Worm (Caenorhabditis elegans) whole organism, L2 larva: Measurements from ENCODE around the gene F59G1.8.

Source experiments
- C34F6.9 ChIP-seq: fragments of 150-350 bp; optimal IDR thresholded peaks from 2 replicates; lab custom pipeline; 2014; ENCODE audit warnings: missing biosample characterization, missing genetic modification characterization
- R02D3.7 ChIP-seq: fragments of 150-350 bp; optimal IDR thresholded peaks from 2 replicates; lab custom pipeline; 2014; ENCODE audit warnings: missing biosample characterization, missing genetic modification characterization
- Y55F3AM.14 ChIP-seq: fragments of 200-800 bp; sonication (Bioruptor generic); optimal IDR thresholded peaks from 2 replicates; lab custom pipeline; 2018; ENCODE audit warnings: mild to moderate bottlenecking, missing genetic modification characterization, missing compliant biosample characterization
- ZK546.5 ChIP-seq: sonication (generic microtip); optimal IDR thresholded peaks from 2 replicates; lab custom pipeline; 2017; ENCODE audit warnings: missing biosample characterization, missing genetic modification characterization
- alr-1 ChIP-seq: fragments of 150-350 bp; optimal IDR thresholded peaks from 2 replicates; lab custom pipeline; 2014; ENCODE audit warnings: missing biosample characterization, missing genetic modification characterization
- aly-2 ChIP-seq: fragments of 150-350 bp; optimal IDR thresholded peaks from 2 replicates; lab custom pipeline; 2014; ENCODE audit warnings: missing biosample characterization, missing genetic modification characterization
- ama-1 ChIP-seq: fragments of 150-350 bp; optimal IDR thresholded peaks from 2 replicates; lab custom pipeline; 2018; ENCODE audit warnings: inconsistent platforms
- ceh-16 ChIP-seq: fragments of 150-350 bp; optimal IDR thresholded peaks from 2 replicates; lab custom pipeline; 2014; ENCODE audit warnings: missing biosample characterization, missing genetic modification characterization
- ceh-82 ChIP-seq: fragments of 150-350 bp; optimal IDR thresholded peaks from 2 replicates; lab custom pipeline; 2014; ENCODE audit warnings: missing biosample characterization, missing genetic modification characterization
- crh-2 ChIP-seq: sonication (generic microtip); optimal IDR thresholded peaks from 2 replicates; lab custom pipeline; 2017; ENCODE audit warnings: missing biosample characterization, missing genetic modification characterization
- egl-27 ChIP-seq: sonication (generic microtip); optimal IDR thresholded peaks from 3 replicates; lab custom pipeline; 2017; ENCODE audit warnings: missing biosample characterization, missing genetic modification reagents, missing genetic modification characterization
- elt-1 ChIP-seq: fragments of 150-350 bp; optimal IDR thresholded peaks from 2 replicates; lab custom pipeline; 2014; ENCODE audit warnings: missing biosample characterization, missing genetic modification characterization
- elt-3 ChIP-seq: sonication (generic microtip); optimal IDR thresholded peaks from 2 replicates; lab custom pipeline; 2017; ENCODE audit warnings: missing biosample characterization, missing genetic modification characterization
- fos-1 ChIP-seq: fragments of 150-350 bp; optimal IDR thresholded peaks from 2 replicates; lab custom pipeline; 2014; ENCODE audit warnings: missing biosample characterization, missing genetic modification characterization
- gmeb-1 ChIP-seq: fragments of 150-350 bp; optimal IDR thresholded peaks from 2 replicates; lab custom pipeline; 2014; ENCODE audit warnings: missing biosample characterization, missing genetic modification characterization
- lin-11 ChIP-seq: fragments of 150-350 bp; sonication (generic microtip); optimal IDR thresholded peaks from 2 replicates; lab custom pipeline; 2014; ENCODE audit warnings: missing biosample characterization, missing genetic modification characterization, inconsistent platforms, mixed read lengths
- lsy-2 ChIP-seq, 2 experiments: fragments of 150-350 bp in 1 of 2; sonication (generic microtip) in 1 of 2; optimal IDR thresholded peaks; 2 replicates each; lab custom pipeline; 2014 to 2017; ENCODE audit warnings: missing biosample characterization in 2 of 2, missing genetic modification characterization in 2 of 2
- mdl-1 ChIP-seq, 2 experiments: fragments of 150-350 bp in 1 of 2; sonication (generic microtip) in 1 of 2; optimal IDR thresholded peaks; 2 replicates each; lab custom pipeline; 2017; ENCODE audit warnings: missing biosample characterization in 2 of 2, missing genetic modification characterization in 2 of 2
- nhr-10 ChIP-seq: sonication (generic microtip); optimal IDR thresholded peaks from 2 replicates; lab custom pipeline; 2017; ENCODE audit warnings: missing biosample characterization, missing genetic modification characterization
- nhr-11 ChIP-seq: fragments of 150-350 bp; optimal IDR thresholded peaks from 2 replicates; lab custom pipeline; 2014; ENCODE audit warnings: missing biosample characterization, missing genetic modification characterization
- nhr-23 ChIP-seq: fragments of 150-350 bp; optimal IDR thresholded peaks from 2 replicates; lab custom pipeline; 2014; ENCODE audit warnings: missing biosample characterization, missing genetic modification reagents, missing genetic modification characterization
- nhr-25 ChIP-seq: fragments of 150-350 bp; sonication (generic microtip); optimal IDR thresholded peaks from 3 replicates; lab custom pipeline; 2014; ENCODE audit warnings: missing biosample characterization, missing genetic modification characterization
- nhr-6 ChIP-seq: fragments of 150-350 bp; optimal IDR thresholded peaks from 2 replicates; lab custom pipeline; 2014; ENCODE audit warnings: missing biosample characterization, missing genetic modification characterization
- peb-1 ChIP-seq: fragments of 150-350 bp; optimal IDR thresholded peaks from 2 replicates; lab custom pipeline; 2014; ENCODE audit warnings: missing biosample characterization, missing genetic modification characterization
- sem-4 ChIP-seq: fragments of 150-350 bp; optimal IDR thresholded peaks from 2 replicates; lab custom pipeline; 2014; ENCODE audit warnings: missing biosample characterization, missing genetic modification reagents, missing genetic modification characterization
- skn-1 ChIP-seq: sonication (generic microtip); optimal IDR thresholded peaks from 2 replicates; lab custom pipeline; 2017; ENCODE audit warnings: missing biosample characterization, missing genetic modification characterization
- sma-9 ChIP-seq, 2 experiments: fragments of 150-350 bp in 1 of 2; sonication (generic microtip) in 1 of 2; optimal IDR thresholded peaks; 2 replicates each; lab custom pipeline; 2014 to 2016; ENCODE audit warnings: missing genetic modification characterization in 2 of 2, mild to moderate bottlenecking in 1 of 2, missing biosample characterization in 1 of 2, missing compliant biosample characterization in 1 of 2, missing genetic modification reagents in 1 of 2, moderate library complexity in 1 of 2
- snpc-4 ChIP-seq: fragments of 150-350 bp; optimal IDR thresholded peaks from 2 replicates; lab custom pipeline; 2014; ENCODE audit warnings: missing biosample characterization, missing genetic modification characterization
- unc-55 ChIP-seq: fragments of 150-350 bp; sonication (generic microtip); optimal IDR thresholded peaks from 3 replicates; lab custom pipeline; 2014; ENCODE audit warnings: missing biosample characterization, missing genetic modification reagents, missing genetic modification characterization
- zag-1 ChIP-seq: fragments of 150-350 bp; optimal IDR thresholded peaks from 2 replicates; lab custom pipeline; 2014; ENCODE audit warnings: missing biosample characterization, missing genetic modification characterization
- ztf-1 ChIP-seq: fragments of 200-800 bp; sonication (Bioruptor generic); conservative IDR thresholded peaks from 2 replicates; pipeline ENCODE4 v1.3.6; 2022; ENCODE audit warnings: missing genetic modification characterization, missing compliant biosample characterization
- ztf-4 ChIP-seq: fragments of 150-350 bp; optimal IDR thresholded peaks from 2 replicates; lab custom pipeline; 2014; ENCODE audit warnings: missing biosample characterization, missing genetic modification characterization

F59G1.8 gene

DNA sequence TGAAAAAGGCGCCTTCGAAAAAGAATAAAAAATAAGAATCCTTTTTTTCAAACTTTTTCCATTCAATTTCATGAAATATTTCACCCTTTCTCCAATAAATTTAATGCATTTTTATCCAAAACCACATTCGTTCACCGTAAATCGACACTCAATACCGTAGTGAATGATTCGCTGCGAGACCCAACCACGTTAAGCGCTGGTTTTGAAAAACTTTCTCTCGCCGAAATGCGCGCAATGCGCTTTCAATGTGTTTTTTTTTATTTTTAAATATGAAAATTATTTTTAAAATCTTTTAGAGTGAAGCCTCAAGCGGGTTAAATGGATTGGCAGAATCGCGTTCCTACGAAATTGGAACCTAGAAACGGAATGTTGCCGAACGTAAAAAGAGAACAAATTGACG lies at the start of gene F59G1.8:
TSS of gene F59G1.8 (plus strand) at position 293 of the 400 bp plus-strand sequence.
- TF ChIP-seq R02D3.7 (tag; lab: Kevin White, UChicago) (no peak), zag-1 (tag; lab: Kevin White, UChicago) (no peak)
- TF ChIP-seq, all 48 proteins: peak for 0

DNA sequence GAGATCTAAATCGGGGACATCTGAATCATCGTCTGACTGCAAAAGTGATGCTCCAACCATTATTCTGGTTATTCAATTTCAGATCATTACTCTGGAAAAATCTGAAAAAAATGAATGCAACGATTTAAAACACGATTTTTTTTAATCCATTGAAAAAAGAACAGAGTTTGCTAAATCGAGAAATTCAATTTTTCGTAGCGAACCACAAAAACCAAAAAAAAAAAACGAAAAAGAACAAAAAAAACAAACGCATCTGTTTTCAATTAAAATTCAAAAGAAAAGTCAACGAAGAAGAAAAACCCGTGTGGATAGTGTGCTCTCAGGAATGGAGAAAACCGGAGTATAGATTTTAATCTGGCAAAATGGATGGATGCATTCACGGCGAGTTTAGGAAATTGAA lies 48.0 kb upstream of the F59G1.8 start, which contains the start of gene F55C12.4:
TSS of gene F55C12.4 (minus strand) at position 101 of the 400 bp plus-strand sequence.
- no peak for TF ChIP-seq nhr-23
- TF ChIP-seq crh-2 (tag; lab: Kevin White, UChicago): no peak
- no peak for TF ChIP-seq ceh-82 (tag; lab: Kevin White, UChicago)
- TF ChIP-seq gmeb-1 (tag; lab: Kevin White, UChicago): no peak
- no peak for TF ChIP-seq sma-9 (GFP tag; optimal IDR thresholded peaks at IDR 0.05; lab: Kevin White, UChicago)
- TF ChIP-seq sma-9 (tag; optimal IDR thresholded peaks at IDR 0.05; lab: Kevin White, UChicago): no peak
- TF ChIP-seq lsy-2 (tag; optimal IDR thresholded peaks at IDR 0.05; lab: Kevin White, UChicago): no peak
- TF ChIP-seq ztf-1: no peak
- no peak for TF ChIP-seq peb-1 (tag; lab: Kevin White, UChicago)
- TF ChIP-seq C34F6.9 (tag; lab: Kevin White, UChicago): no peak
- no peak for TF ChIP-seq ztf-4 (tag; lab: Kevin White, UChicago)
- no peak for TF ChIP-seq skn-1 (tag; lab: Kevin White, UChicago)
- TF ChIP-seq aly-2 (tag; lab: Kevin White, UChicago): no peak
- TF ChIP-seq ceh-16 (tag; lab: Kevin White, UChicago): no peak
- TF ChIP-seq fos-1: no peak
- TF ChIP-seq nhr-10 (tag; lab: Kevin White, UChicago): no peak
- no peak for TF ChIP-seq mdl-1 (tag; optimal IDR thresholded peaks at IDR 0.05; lab: Kevin White, UChicago)
- no peak for TF ChIP-seq snpc-4 (tag; lab: Kevin White, UChicago)
- TF ChIP-seq unc-55 (GFP tag; lab: Kevin White, UChicago): no peak
- no peak for TF ChIP-seq elt-1
- TF ChIP-seq alr-1: no peak

DNA sequence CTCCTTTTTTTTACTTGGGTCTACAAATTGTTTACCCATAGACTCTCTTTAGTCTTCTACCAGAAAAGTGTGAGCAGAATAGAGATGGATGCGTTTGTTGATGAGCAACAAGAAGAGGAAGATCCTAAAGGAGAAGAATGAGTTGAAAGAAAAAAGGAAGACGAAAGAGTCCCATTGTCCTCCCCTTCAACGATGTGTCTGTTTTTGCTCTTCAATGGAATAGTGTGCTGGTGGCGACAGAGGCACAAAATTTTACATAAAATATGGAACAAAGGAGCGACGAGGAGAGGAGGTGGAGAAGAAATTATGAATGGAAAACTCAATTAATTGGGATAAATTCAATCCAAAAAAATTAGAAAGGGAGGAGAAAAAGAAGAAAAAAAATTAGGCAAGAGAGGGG lies 45.7 kb upstream of the F59G1.8 start:
- TF ChIP-seq nhr-23 (no peak), lin-11 (tag; lab: Kevin White, UChicago) (no peak), skn-1 (tag; lab: Kevin White, UChicago) (no peak), Y55F3AM.14 (no peak), fos-1 (no peak), peb-1 (tag; lab: Kevin White, UChicago) (no peak), egl-27 (tag; lab: Kevin White, UChicago) (no peak), lsy-2 (tag; optimal IDR thresholded peaks at IDR 0.05; lab: Kevin White, UChicago) (no peak), crh-2 (tag; lab: Kevin White, UChicago) (no peak)

DNA sequence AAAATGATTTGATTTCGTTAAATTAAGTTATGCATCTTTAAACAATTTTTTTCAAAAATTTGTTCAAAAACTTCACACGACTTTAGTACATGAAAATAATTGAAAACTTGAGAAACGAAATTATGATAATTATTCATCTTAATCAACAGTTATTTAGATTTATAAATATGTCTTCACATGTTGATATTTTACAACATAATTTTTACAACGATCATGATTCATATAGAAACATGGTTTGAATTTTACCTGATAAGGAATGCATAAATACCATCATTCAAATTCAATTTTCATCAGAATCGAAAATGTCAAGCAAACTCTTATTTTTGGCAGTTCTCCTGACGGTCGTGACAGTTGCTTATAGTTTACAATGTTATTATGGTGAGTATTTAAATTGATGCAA lies 42.5 kb upstream of the F59G1.8 start, which contains the start of gene tag-234:
TSS of gene tag-234 (plus strand) at position 301 of the 400 bp plus-strand sequence.
- TF ChIP-seq gmeb-1 (tag; lab: Kevin White, UChicago) (no peak), fos-1 (peak; percentile 50)

DNA sequence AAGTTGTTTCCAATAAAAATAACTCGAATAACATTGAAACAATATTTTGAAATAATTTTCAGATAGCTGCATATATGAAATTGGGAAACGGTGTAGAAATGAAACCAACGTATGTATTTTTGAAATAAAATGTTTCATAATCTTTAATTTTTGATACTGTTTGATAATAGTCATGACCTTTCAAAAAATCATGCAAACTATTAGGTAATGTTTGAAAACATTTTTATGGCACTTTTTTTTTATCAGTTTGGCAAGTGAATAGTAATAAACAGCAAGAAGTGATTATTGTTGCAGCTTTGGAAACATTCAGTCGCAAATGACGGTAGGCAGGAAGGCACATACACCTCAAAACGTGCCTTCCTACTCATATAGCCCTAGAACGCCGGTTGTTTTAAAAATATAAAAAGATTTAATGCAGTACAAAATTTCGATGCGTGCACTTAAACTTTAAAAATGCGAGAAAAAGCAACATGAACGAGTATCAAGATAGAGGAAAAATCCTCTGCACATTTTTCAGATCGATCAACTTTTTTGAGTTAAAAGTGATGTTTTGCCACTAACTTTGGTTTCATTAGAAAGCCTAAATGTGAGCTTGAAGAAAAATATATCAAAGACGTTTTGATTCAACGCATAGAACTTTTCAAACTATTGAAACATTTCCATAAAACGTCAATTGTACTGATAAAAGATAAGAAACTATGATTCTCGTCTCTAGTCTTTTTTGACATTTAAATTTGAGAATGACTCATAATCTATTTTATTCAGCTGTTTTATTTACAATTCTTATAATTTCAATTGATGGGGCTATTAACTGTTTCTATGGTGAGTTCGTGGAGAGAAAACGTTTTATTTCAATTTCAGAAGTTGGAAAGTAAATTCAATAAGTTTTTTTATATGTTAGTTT lies 40.7 kb upstream of the F59G1.8 start, which contains the start of gene F55C12.19:
TSS of gene F55C12.19 (plus strand) at position 735 of the 904 bp plus-strand sequence.
- TF ChIP-seq nhr-6 (tag; lab: Kevin White, UChicago) (no peak), ZK546.5 (tag; lab: Kevin White, UChicago) (no peak), nhr-25 (no peak), fos-1 (peak; percentile 89), C34F6.9 (tag; lab: Kevin White, UChicago) (no peak), ztf-1 (no peak)
- TF ChIP-seq, all 48 proteins: peak for 1

DNA sequence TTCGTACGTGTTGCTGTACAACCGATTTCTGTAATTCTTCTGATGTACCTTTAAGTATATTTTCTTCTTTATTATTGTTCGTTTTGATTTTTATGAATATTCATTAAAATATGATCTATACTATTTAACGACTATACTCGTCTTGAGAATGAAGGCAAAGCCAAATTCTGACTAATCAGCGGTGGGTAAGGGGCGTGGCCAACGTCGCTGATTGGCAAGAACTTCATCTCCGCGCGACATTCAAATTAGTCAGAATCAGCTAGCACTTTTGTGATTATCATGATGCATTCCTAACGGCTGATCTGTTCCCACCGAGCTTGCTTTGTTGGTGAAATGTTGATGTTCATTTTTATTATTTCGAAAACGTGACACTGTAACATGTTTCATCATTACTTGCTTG lies 39.4 kb upstream of the F59G1.8 start:
- TF ChIP-seq alr-1 (no peak), nhr-11 (tag; lab: Kevin White, UChicago) (no peak), unc-55 (GFP tag; lab: Kevin White, UChicago) (no peak), ama-1 (no peak), nhr-10 (tag; lab: Kevin White, UChicago) (no peak), elt-3 (tag; lab: Kevin White, UChicago) (no peak), sem-4 (tag; lab: Kevin White, UChicago) (no peak), ZK546.5 (tag; lab: Kevin White, UChicago) (no peak), lin-11 (tag; lab: Kevin White, UChicago) (no peak)
